Fruit fly (Drosophila melanogaster) S2 (cell line): ENCODE measurements around the gene temp.

ENCODE experiments used
- CG8478 ChIP-seq: fragments of >200 bp; optimal IDR thresholded peaks from 2 replicates; lab custom pipeline; 2018
- CTCF ChIP-seq, 2 experiments: fragments of >200 bp; optimal IDR thresholded peaks; 2 replicates each; lab custom pipeline; 2018

DNA sequence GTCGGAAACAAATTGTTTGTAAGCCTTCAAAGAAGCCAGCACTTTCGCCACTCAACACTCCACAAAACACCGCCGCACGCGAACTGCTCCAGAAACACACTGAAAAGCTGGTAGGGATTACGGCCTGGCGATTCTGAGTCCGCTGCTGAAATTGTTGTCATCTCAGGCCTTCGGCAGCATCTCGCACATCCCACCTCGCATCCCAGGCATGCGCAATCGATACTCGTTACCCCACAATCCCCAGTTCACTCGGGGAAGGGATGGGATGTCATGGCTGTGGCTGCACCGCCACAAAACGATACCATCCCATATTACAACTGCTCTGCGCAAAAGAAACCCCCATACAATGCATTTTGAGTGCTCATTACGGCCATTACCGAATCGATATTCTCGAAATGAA, 2.6 kb downstream of the temp start, which contains the start of gene CG3078:
- no peak for TF ChIP-seq CG8478 (lab: Kevin White, UChicago)
- TF ChIP-seq CTCF (optimal IDR thresholded peaks at IDR 0.05; lab: Kevin White, UChicago), result no peak
